Worm (Caenorhabditis elegans) whole organism, L3 larva: ENCODE data around the gene srlf-3.

ENCODE experiments used
- ceh-16 ChIP-seq: sonication (generic microtip); optimal IDR thresholded peaks from 2 replicates; lab custom pipeline; 2017; ENCODE audit warnings: missing biosample characterization, missing genetic modification characterization
- ceh-82 ChIP-seq: fragments of 150-350 bp; optimal IDR thresholded peaks from 2 replicates; lab custom pipeline; 2014; ENCODE audit warnings: missing biosample characterization, missing genetic modification characterization
- egl-27 ChIP-seq: sonication (generic microtip); optimal IDR thresholded peaks from 4 replicates; lab custom pipeline; 2017; ENCODE audit warnings: missing biosample characterization, missing genetic modification reagents, missing genetic modification characterization
- elt-1 ChIP-seq: fragments of 150-350 bp; optimal IDR thresholded peaks from 2 replicates; lab custom pipeline; 2014; ENCODE audit warnings: missing biosample characterization, missing genetic modification characterization
- elt-2 ChIP-seq: sonication (generic microtip); optimal IDR thresholded peaks from 2 replicates; lab custom pipeline; 2016; ENCODE audit warnings: missing genetic modification reagents, mild to moderate bottlenecking, missing genetic modification characterization, missing compliant biosample characterization
- nhr-23 ChIP-seq: fragments of 150-350 bp; optimal IDR thresholded peaks from 2 replicates; lab custom pipeline; 2014; ENCODE audit warnings: missing biosample characterization, missing genetic modification reagents, missing genetic modification characterization
- nhr-25 ChIP-seq: sonication (generic microtip); optimal IDR thresholded peaks from 2 replicates; lab custom pipeline; 2017; ENCODE audit warnings: missing biosample characterization, missing genetic modification characterization
- nhr-76 ChIP-seq: fragments of 150-350 bp; sonication (generic microtip); optimal IDR thresholded peaks from 5 replicates; lab custom pipeline; 2014; ENCODE audit warnings: missing biosample characterization, missing genetic modification characterization
- pha-4 ChIP-seq: fragments of 150-350 bp; optimal IDR thresholded peaks from 2 replicates; lab custom pipeline; 2014; ENCODE audit warnings: missing biosample characterization, missing genetic modification reagents, missing genetic modification characterization
- tbx-2 ChIP-seq: sonication (generic microtip); optimal IDR thresholded peaks from 2 replicates; lab custom pipeline; 2016; ENCODE audit warnings: mild to moderate bottlenecking, missing genetic modification characterization, missing compliant biosample characterization
- unc-62 ChIP-seq: fragments of 150-350 bp; sonication (generic microtip); optimal IDR thresholded peaks from 4 replicates; lab custom pipeline; 2014; ENCODE audit warnings: missing biosample characterization, missing genetic modification reagents, missing genetic modification characterization
- zag-1 ChIP-seq: fragments of 150-350 bp; optimal IDR thresholded peaks from 2 replicates; lab custom pipeline; 2014; ENCODE audit warnings: missing biosample characterization, missing genetic modification characterization
- ztf-11 ChIP-seq: fragments of 150-350 bp; optimal IDR thresholded peaks from 2 replicates; lab custom pipeline; 2014; ENCODE audit warnings: missing biosample characterization, missing genetic modification characterization

DNA sequence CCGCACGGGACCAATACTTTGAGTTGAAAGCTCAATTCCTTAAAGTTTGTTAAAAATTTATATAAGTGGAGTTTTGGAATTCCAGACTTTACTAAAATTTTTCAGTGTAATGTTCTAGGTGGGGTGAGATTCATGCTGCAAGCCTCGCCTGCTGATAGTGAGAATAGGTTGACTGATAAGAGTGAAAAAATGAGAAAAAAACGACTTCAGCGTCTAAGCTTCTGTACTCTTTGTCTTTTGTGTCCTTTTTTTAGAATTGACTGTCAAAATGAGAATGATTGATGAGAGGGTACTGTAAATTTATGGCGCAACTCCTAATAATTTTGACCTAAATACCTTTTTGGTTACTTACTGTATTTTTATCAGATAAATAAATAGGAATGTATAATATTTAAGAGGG is 46.9 kb downstream of the srlf-3 start:
- no peak for TF ChIP-seq nhr-25 (tag; lab: Kevin White, UChicago)
- no peak for TF ChIP-seq tbx-2 (tag; lab: Kevin White, UChicago)
- peak; percentile 8 for TF ChIP-seq pha-4 (tag; lab: Kevin White, UChicago)
- no peak for TF ChIP-seq ztf-11 (tag; lab: Kevin White, UChicago)
- no peak for TF ChIP-seq ceh-82 (tag; lab: Kevin White, UChicago)
- TF ChIP-seq nhr-76 (tag; lab: Kevin White, UChicago) = no peak
- no peak for TF ChIP-seq nhr-23
- TF ChIP-seq unc-62 = no peak
- peak; percentile 25 for TF ChIP-seq egl-27 (tag; lab: Kevin White, UChicago)
- TF ChIP-seq elt-2 (tag; lab: Kevin White, UChicago) = peak; percentile 77
- no peak for TF ChIP-seq ceh-16 (tag; lab: Kevin White, UChicago)
- TF ChIP-seq elt-1 (tag; lab: Kevin White, UChicago) = no peak
- no peak for TF ChIP-seq zag-1 (tag; lab: Kevin White, UChicago)
